Worm (Caenorhabditis elegans) whole organism, young adult: ENCODE measurements around the gene T14B1.1.

ENCODE experiments used
- B0336.3 ChIP-seq: fragments of 200-800 bp; sonication (Bioruptor generic); IDR thresholded peaks from 2 replicates; pipeline ENCODE4 v1.3.6; 2022; ENCODE audit warnings: missing genetic modification characterization, missing compliant biosample characterization
- F10E7.11 ChIP-seq: sonication (generic microtip); optimal IDR thresholded peaks from 2 replicates; lab custom pipeline; 2017; ENCODE audit warnings: mild to moderate bottlenecking, missing genetic modification characterization, moderate library complexity, missing compliant biosample characterization
- F22D6.2 ChIP-seq: sonication (generic microtip); optimal IDR thresholded peaks from 2 replicates; lab custom pipeline; 2016; ENCODE audit warnings: mild to moderate bottlenecking, missing genetic modification characterization, missing compliant biosample characterization
- F23B12.7 ChIP-seq: sonication (generic microtip); optimal IDR thresholded peaks from 2 replicates; lab custom pipeline; 2017; ENCODE audit warnings: missing genetic modification characterization, mild to moderate bottlenecking, missing compliant biosample characterization, antibody characterized with exemption, moderate library complexity; ENCODE audit not compliant: insufficient read depth
- F55B11.4 ChIP-seq: sonication (generic microtip); optimal IDR thresholded peaks from 2 replicates; lab custom pipeline; 2016; ENCODE audit warnings: missing compliant biosample characterization, missing genetic modification characterization, borderline replicate concordance; ENCODE audit not compliant: insufficient read depth
- Y53G8AR.9 ChIP-seq: fragments of 200-800 bp; sonication (Bioruptor generic); conservative IDR thresholded peaks from 2 replicates; pipeline ENCODE4 v1.3.6; 2022; ENCODE audit warnings: missing genetic modification reagents, missing genetic modification characterization, missing compliant biosample characterization
- Y56A3A.18 ChIP-seq: fragments of 200-800 bp; sonication (Bioruptor generic); IDR thresholded peaks from 2 replicates; pipeline ENCODE4 v1.3.6; 2022; ENCODE audit warnings: missing genetic modification reagents, missing genetic modification characterization, missing compliant biosample characterization
- Y79H2A.3 ChIP-seq: fragments of 200-800 bp; sonication (Bioruptor generic); conservative IDR thresholded peaks from 2 replicates; pipeline ENCODE4 v1.3.6; 2022; ENCODE audit warnings: missing genetic modification reagents, missing genetic modification characterization, missing compliant biosample characterization
- ZK185.1 ChIP-seq: sonication (generic microtip); optimal IDR thresholded peaks from 2 replicates; lab custom pipeline; 2016; ENCODE audit warnings: mild to moderate bottlenecking, missing genetic modification characterization, missing compliant biosample characterization; ENCODE audit not compliant: poor library complexity, severe bottlenecking
- atf-7 ChIP-seq: sonication (generic microtip); optimal IDR thresholded peaks from 2 replicates; lab custom pipeline; 2017; ENCODE audit warnings: mild to moderate bottlenecking, missing genetic modification characterization, missing compliant biosample characterization
- attf-6 ChIP-seq: fragments of 200-800 bp; sonication (Bioruptor generic); IDR thresholded peaks from 2 replicates; pipeline ENCODE4 v1.3.6; 2022; ENCODE audit warnings: missing genetic modification reagents, missing genetic modification characterization, missing compliant biosample characterization
- bed-1 ChIP-seq: fragments of 200-800 bp; sonication (Bioruptor generic); IDR thresholded peaks from 2 replicates; pipeline ENCODE4 v1.3.6; 2022; ENCODE audit warnings: missing genetic modification reagents, missing genetic modification characterization, missing compliant biosample characterization
- ccch-3 ChIP-seq: fragments of 200-800 bp; sonication (Bioruptor generic); optimal IDR thresholded peaks from 2 replicates; lab custom pipeline; 2018; ENCODE audit warnings: mild to moderate bottlenecking, missing genetic modification characterization, missing compliant biosample characterization
- cebp-2 ChIP-seq: fragments of 200-800 bp; sonication (Bioruptor generic); IDR thresholded peaks from 2 replicates; pipeline ENCODE4 v1.3.6; 2022; ENCODE audit warnings: missing genetic modification characterization, missing compliant biosample characterization
- ceh-27 ChIP-seq: fragments of 200-800 bp; sonication (Bioruptor generic); optimal IDR thresholded peaks from 2 replicates; lab custom pipeline; 2018; ENCODE audit warnings: mild to moderate bottlenecking, missing genetic modification characterization, moderate library complexity, missing compliant biosample characterization
- ceh-58 ChIP-seq: fragments of 200-800 bp; sonication (Bioruptor generic); IDR thresholded peaks from 2 replicates; pipeline ENCODE4 v1.3.6; 2022; ENCODE audit warnings: missing genetic modification characterization, missing compliant biosample characterization
- dox-1 ChIP-seq: fragments of 200-800 bp; sonication (Bioruptor generic); IDR thresholded peaks from 2 replicates; pipeline ENCODE4 v1.3.6; 2022; ENCODE audit warnings: missing genetic modification reagents, missing genetic modification characterization, missing compliant biosample characterization
- efl-1 ChIP-seq: fragments of 150-350 bp; optimal IDR thresholded peaks from 2 replicates; lab custom pipeline; 2014; ENCODE audit warnings: missing biosample characterization, missing genetic modification reagents, missing genetic modification characterization
- egl-18 ChIP-seq: fragments of 200-800 bp; sonication (Bioruptor generic); IDR thresholded peaks from 2 replicates; pipeline ENCODE4 v1.3.6; 2022; ENCODE audit warnings: missing genetic modification reagents, missing genetic modification characterization, missing compliant biosample characterization
- egl-44 ChIP-seq: fragments of 200-800 bp; sonication (Bioruptor generic); IDR thresholded peaks from 2 replicates; pipeline ENCODE4 v1.3.6; 2022; ENCODE audit warnings: missing genetic modification reagents, missing genetic modification characterization, missing compliant biosample characterization
- egrh-3 ChIP-seq: fragments of 200-800 bp; sonication (Bioruptor generic); IDR thresholded peaks from 2 replicates; pipeline ENCODE4 v1.3.6; 2022; ENCODE audit warnings: missing genetic modification reagents, missing genetic modification characterization, missing compliant biosample characterization
- fkh-3 ChIP-seq: sonication (generic microtip); optimal IDR thresholded peaks from 2 replicates; lab custom pipeline; 2016; ENCODE audit warnings: mild to moderate bottlenecking, missing genetic modification characterization, missing compliant biosample characterization
- gei-17 ChIP-seq: fragments of 200-800 bp; sonication (Bioruptor generic); optimal IDR thresholded peaks from 2 replicates; lab custom pipeline; 2018; ENCODE audit warnings: mild to moderate bottlenecking, missing genetic modification characterization, missing compliant biosample characterization
- him-1 ChIP-seq: sonication (generic microtip); optimal IDR thresholded peaks from 2 replicates; lab custom pipeline; 2016; ENCODE audit warnings: missing genotype, missing genetic modification reagents, missing genetic modification characterization, missing compliant biosample characterization
- hmg-1.2 ChIP-seq: fragments of 200-800 bp; sonication (Bioruptor generic); IDR thresholded peaks from 2 replicates; pipeline ENCODE4 v1.3.6; 2022; ENCODE audit warnings: missing genetic modification reagents, missing genetic modification characterization, missing compliant biosample characterization
- hmg-20 ChIP-seq: fragments of 200-800 bp; sonication (Bioruptor generic); IDR thresholded peaks from 2 replicates; pipeline ENCODE4 v1.3.6; 2022; ENCODE audit warnings: missing genetic modification reagents, missing genetic modification characterization, missing compliant biosample characterization
- let-526 ChIP-seq: fragments of 200-800 bp; sonication (Bioruptor generic); IDR thresholded peaks from 2 replicates; pipeline ENCODE4 v1.3.6; 2022; ENCODE audit warnings: missing genetic modification reagents, missing genetic modification characterization, missing compliant biosample characterization
- lin-26 ChIP-seq: fragments of 200-800 bp; sonication (Bioruptor generic); IDR thresholded peaks from 2 replicates; pipeline ENCODE4 v1.3.6; 2022; ENCODE audit warnings: missing genetic modification reagents, missing genetic modification characterization, missing compliant biosample characterization
- lsy-27 ChIP-seq: sonication (generic microtip); optimal IDR thresholded peaks from 2 replicates; lab custom pipeline; 2017; ENCODE audit warnings: missing genetic modification characterization, mild to moderate bottlenecking, missing compliant biosample characterization, antibody characterized with exemption, missing genotype, borderline replicate concordance; ENCODE audit not compliant: insufficient read depth
- mxl-1 ChIP-seq: sonication (generic microtip); optimal IDR thresholded peaks from 2 replicates; lab custom pipeline; 2016; ENCODE audit warnings: missing genetic modification characterization, missing compliant biosample characterization
- nfya-1 ChIP-seq: sonication (generic microtip); optimal IDR thresholded peaks from 2 replicates; lab custom pipeline; 2017; ENCODE audit warnings: antibody characterized with exemption, missing compliant biosample characterization, missing genetic modification characterization, borderline replicate concordance; ENCODE audit not compliant: insufficient read depth
- nhr-179 ChIP-seq: sonication (generic microtip); optimal IDR thresholded peaks from 2 replicates; lab custom pipeline; 2016; ENCODE audit warnings: mild to moderate bottlenecking, missing genetic modification characterization, missing compliant biosample characterization
- pbrm-1 ChIP-seq: fragments of 200-800 bp; sonication (Bioruptor generic); IDR thresholded peaks from 2 replicates; pipeline ENCODE4 v1.3.6; 2022; ENCODE audit warnings: missing genetic modification reagents, missing genetic modification characterization, missing compliant biosample characterization
- rec-8 ChIP-seq, 2 experiments: sonication (generic microtip); optimal IDR thresholded peaks; 2 replicates each; lab custom pipeline; 2016; ENCODE audit warnings: mild to moderate bottlenecking in 2 of 2, missing genetic modification characterization in 2 of 2, missing genetic modification reagents in 2 of 2, missing genotype in 2 of 2, missing biosample characterization in 1 of 2, missing compliant biosample characterization in 1 of 2, moderate library complexity in 1 of 2
- rpc-1 ChIP-seq, 2 experiments: fragments of 150-350 bp in 1 of 2; sonication (generic microtip) in 1 of 2; optimal IDR thresholded peaks; 2 replicates each; lab custom pipeline; 2014 to 2018; ENCODE audit warnings: missing biosample characterization in 1 of 2, missing genetic modification characterization in 1 of 2, missing genetic modification reagents in 1 of 2, missing genotype in 1 of 2
- sdz-38 ChIP-seq: sonication (generic microtip); optimal IDR thresholded peaks from 2 replicates; lab custom pipeline; 2016; ENCODE audit warnings: missing genotype, missing genetic modification characterization, missing compliant biosample characterization
- snpc-1.1 ChIP-seq: sonication (generic microtip); optimal IDR thresholded peaks from 2 replicates; lab custom pipeline; 2017; ENCODE audit warnings: missing genetic modification characterization, mild to moderate bottlenecking, missing compliant biosample characterization, antibody characterized with exemption, moderate library complexity, missing genotype, missing genetic modification reagents; ENCODE audit not compliant: insufficient read depth
- snpc-1.3 ChIP-seq: sonication (generic microtip); optimal IDR thresholded peaks from 2 replicates; lab custom pipeline; 2017; ENCODE audit warnings: missing genetic modification characterization, mild to moderate bottlenecking, missing compliant biosample characterization, antibody characterized with exemption, moderate library complexity, missing genotype, missing genetic modification reagents; ENCODE audit not compliant: insufficient read depth
- snpc-3.4 ChIP-seq: sonication (generic microtip); optimal IDR thresholded peaks from 2 replicates; lab custom pipeline; 2017; ENCODE audit warnings: missing genetic modification characterization, mild to moderate bottlenecking, missing compliant biosample characterization, antibody characterized with exemption, moderate library complexity, missing genotype, missing genetic modification reagents
- somi-1 ChIP-seq: fragments of 200-800 bp; sonication (Bioruptor generic); optimal IDR thresholded peaks from 2 replicates; lab custom pipeline; 2018; ENCODE audit warnings: mild to moderate bottlenecking, missing genetic modification characterization, missing compliant biosample characterization
- sptf-2 ChIP-seq: fragments of 200-800 bp; sonication (Bioruptor generic); optimal IDR thresholded peaks from 2 replicates; lab custom pipeline; 2018; ENCODE audit warnings: mild to moderate bottlenecking, missing genetic modification characterization, missing compliant biosample characterization
- tbp1 ChIP-seq: fragments of 200-800 bp; sonication (Bioruptor generic); optimal IDR thresholded peaks from 2 replicates; lab custom pipeline; 2018; ENCODE audit warnings: mild to moderate bottlenecking, missing genetic modification characterization, missing compliant biosample characterization
- unc-130 ChIP-seq: sonication (generic microtip); optimal IDR thresholded peaks from 2 replicates; lab custom pipeline; 2016; ENCODE audit warnings: missing genetic modification reagents, missing genetic modification characterization, missing compliant biosample characterization
- zim-3 ChIP-seq: sonication (generic microtip); optimal IDR thresholded peaks from 2 replicates; lab custom pipeline; 2017; ENCODE audit warnings: mild to moderate bottlenecking, missing genetic modification characterization, moderate library complexity, missing compliant biosample characterization
- ztf-26 ChIP-seq: sonication (generic microtip); optimal IDR thresholded peaks from 2 replicates; lab custom pipeline; 2017; ENCODE audit warnings: missing genetic modification characterization, missing compliant biosample characterization
- ztf-6 ChIP-seq: fragments of 200-800 bp; sonication (Bioruptor generic); IDR thresholded peaks from 2 replicates; pipeline ENCODE4 v1.3.6; 2022; ENCODE audit warnings: missing genetic modification reagents, missing genetic modification characterization, missing compliant biosample characterization

Gene T14B1.1

ce11 chrX:9637700-9638099 is 30.8 kb downstream of the T14B1.1 start (continued):
- TF ChIP-seq fkh-3: no peak
- no peak for TF ChIP-seq egl-18
- TF ChIP-seq ZK185.1: peak; percentile 71
- TF ChIP-seq mxl-1 (tag; lab: Kevin White, UChicago): peak; percentile 84
- peak; percentile 11 for TF ChIP-seq ccch-3 (GFP tag; lab: Kevin White, UChicago)
- peak; percentile 36; the same call in 1 of the 2 replicates for TF ChIP-seq attf-6 (GFP tag; lab: Robert Waterston, UW)
- TF ChIP-seq ztf-26 (tag; lab: Kevin White, UChicago): peak; percentile 48
- TF ChIP-seq F10E7.11: peak; percentile 18
- peak; percentile 69 for TF ChIP-seq zim-3 (tag; lab: Kevin White, UChicago)
- peak; percentile 11 for TF ChIP-seq F23B12.7 (tag; lab: Kevin White, UChicago)
- peak; percentile 36; the same call in 1 of the 2 replicates for TF ChIP-seq egrh-3 (GFP tag; lab: Robert Waterston, UW)
- no peak for TF ChIP-seq let-526
- no peak for TF ChIP-seq efl-1 (GFP tag; lab: Kevin White, UChicago)
- TF ChIP-seq snpc-3.4 (tag; lab: Kevin White, UChicago): peak; percentile 49
- peak; percentile 73 for TF ChIP-seq hmg-1.2 (GFP tag; lab: Robert Waterston, UW)
- peak; percentile 89 for TF ChIP-seq Y56A3A.18 (GFP tag; lab: Robert Waterston, UW)
- TF ChIP-seq Y79H2A.3 (GFP tag; lab: Robert Waterston, UW): 0 out of 2 replicates have a peak, but pooled peaks have one; percentile 28
- no peak for TF ChIP-seq nfya-1 (tag; lab: Kevin White, UChicago)
- TF ChIP-seq lin-26 (GFP tag; lab: Robert Waterston, UW): peak; percentile 92
- TF ChIP-seq F22D6.2 (tag; lab: Kevin White, UChicago): no peak
- peak; percentile 91 for TF ChIP-seq him-1
- TF ChIP-seq tbp1 (GFP tag; lab: Kevin White, UChicago): peak; percentile 95
- peak; percentile 37 for TF ChIP-seq ceh-27 (GFP tag; lab: Kevin White, UChicago)
- TF ChIP-seq gei-17 (GFP tag; lab: Kevin White, UChicago): peak; percentile 14
- peak; percentile 86 for TF ChIP-seq snpc-1.3 (tag; lab: Kevin White, UChicago)
- TF ChIP-seq dox-1 (GFP tag; lab: Robert Waterston, UW): no peak; the same call in 1 of the 2 replicates
- peak; percentile 71; the same call in 1 of the 2 replicates for TF ChIP-seq Y53G8AR.9 (GFP tag; lab: Robert Waterston, UW)
- TF ChIP-seq B0336.3 (GFP tag; lab: Robert Waterston, UW): no peak
- TF ChIP-seq ztf-6 (GFP tag; lab: Robert Waterston, UW): no peak
- 0 out of 2 replicates have a peak, but pooled peaks have one; percentile 76 for TF ChIP-seq ceh-58 (GFP tag; lab: Robert Waterston, UW)
- TF ChIP-seq sdz-38 (tag; lab: Kevin White, UChicago): no peak
- no peak for TF ChIP-seq lsy-27
- TF ChIP-seq bed-1: peak; percentile 85; the same call in 1 of the 2 replicates
- peak; percentile 69 for TF ChIP-seq hmg-20
- peak; percentile 92 for TF ChIP-seq rpc-1 (optimal IDR thresholded peaks at IDR 0.05; lab: Kevin White, UChicago)
- peak; percentile 99 for TF ChIP-seq rpc-1 (tag; optimal IDR thresholded peaks at IDR 0.05; lab: Kevin White, UChicago)
- peak; percentile 67 for TF ChIP-seq nhr-179 (tag; lab: Kevin White, UChicago)
- TF ChIP-seq rec-8 (tag; optimal IDR thresholded peaks at IDR 0.05; lab: Kevin White, UChicago): peak; percentile 45 to 90
- TF ChIP-seq F55B11.4 (tag; lab: Kevin White, UChicago): no peak
- TF ChIP-seq sptf-2 (GFP tag; lab: Kevin White, UChicago): peak; percentile 72
- peak; percentile 54 for TF ChIP-seq somi-1 (GFP tag; lab: Kevin White, UChicago)
- TF ChIP-seq cebp-2 (GFP tag; lab: Robert Waterston, UW): 0 out of 2 replicates have a peak, but pooled peaks have one; percentile 82
- no peak for TF ChIP-seq unc-130
- TF ChIP-seq pbrm-1 (GFP tag; lab: Robert Waterston, UW): peak; percentile 77
- peak; percentile 87 for TF ChIP-seq egl-44 (GFP tag; lab: Robert Waterston, UW)
- TF ChIP-seq atf-7: peak; percentile 51
- no peak for TF ChIP-seq snpc-1.1 (tag; lab: Kevin White, UChicago)
